Worm (Caenorhabditis elegans): Measurements from ENCODE around the gene F32A5.8.

DNA sequence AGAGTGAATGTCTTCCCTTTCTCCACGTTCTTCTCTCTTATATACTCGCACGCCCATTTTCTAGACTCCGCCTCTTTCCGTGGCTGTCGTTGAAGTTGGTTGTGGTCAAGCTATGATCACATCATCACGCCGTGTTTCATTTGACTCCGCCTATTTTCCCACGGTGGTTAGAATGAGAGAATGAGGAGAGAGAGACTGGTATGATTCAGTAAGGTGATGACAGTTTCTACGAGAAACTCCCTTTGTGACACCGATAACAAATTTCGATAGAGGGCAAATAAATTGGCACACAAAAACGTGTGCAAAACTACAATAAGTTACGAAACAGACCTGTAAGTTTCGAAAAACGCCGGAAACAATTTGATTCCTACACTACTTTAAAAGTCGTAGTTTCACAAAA lies 24.7 kb downstream of the F32A5.8 start:
- no peak for TF ChIP-seq lin-13 (GFP tag; optimal IDR thresholded peaks at IDR 0.05)
- no peak for TF ChIP-seq lir-3 (tag; optimal IDR thresholded peaks at IDR 0.05; ENCODE audit: poor library complexity)
- peak; percentile 2 for TF ChIP-seq nhr-28 (tag; optimal IDR thresholded peaks at IDR 0.05)
- no peak for TF ChIP-seq lin-15B (tag; optimal IDR thresholded peaks at IDR 0.05)
- TF ChIP-seq rnt-1 (tag; optimal IDR thresholded peaks at IDR 0.05), result no peak
- TF ChIP-seq nhr-19 (GFP tag; conservative IDR thresholded peaks at IDR 0.05), result no peak
- no peak for TF ChIP-seq ztf-11 (tag; optimal IDR thresholded peaks at IDR 0.05)
- TF ChIP-seq mep-1 (tag; optimal IDR thresholded peaks at IDR 0.05), result no peak
- no peak for TF ChIP-seq nhr-90 (tag; optimal IDR thresholded peaks at IDR 0.05; ENCODE audit: poor library complexity)
